Fruit fly (Drosophila melanogaster): ENCODE data around the gene Gss1.

dm6 chrX:17881138-17882121, 7.9 kb upstream of the Gss1 start:
- TF ChIP-seq CG8478 (optimal IDR thresholded peaks at IDR 0.05): no peak
- no peak for TF ChIP-seq CTCF (optimal IDR thresholded peaks at IDR 0.05)

Measured in S2 (cell line).